Worm (Caenorhabditis elegans): ENCODE results near the gene lin-32.

lin-32 gene

DNA sequence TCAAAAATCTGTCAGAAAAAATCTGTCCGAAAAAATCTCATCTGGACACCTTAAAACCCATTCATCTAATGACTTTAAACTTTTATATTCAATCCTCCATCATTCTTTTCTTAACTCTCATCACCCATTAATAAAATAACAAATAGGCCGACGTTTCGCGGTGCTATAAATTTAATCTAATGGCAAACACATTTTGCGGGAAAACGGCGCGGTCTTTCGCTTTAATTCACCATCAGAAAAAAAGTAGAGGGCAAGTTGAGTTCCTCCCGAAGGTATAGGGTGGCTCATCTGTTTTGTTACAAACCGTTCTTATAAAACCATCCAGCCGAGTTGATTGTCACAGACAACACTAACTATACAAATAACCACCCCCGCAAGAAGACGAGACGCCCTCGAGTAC lies 39.2 kb downstream of the lin-32 start:
- TF ChIP-seq mml-1 (tag; optimal IDR thresholded peaks at IDR 0.05), result no peak
- TF ChIP-seq elt-2 (tag; optimal IDR thresholded peaks at IDR 0.05), result no peak
- no peak for TF ChIP-seq elt-3 (tag; optimal IDR thresholded peaks at IDR 0.05)
- no peak for TF ChIP-seq nhr-237 (tag; optimal IDR thresholded peaks at IDR 0.05)
- no peak for TF ChIP-seq ama-1 (optimal IDR thresholded peaks at IDR 0.05)
- TF ChIP-seq nfya-1 (tag; optimal IDR thresholded peaks at IDR 0.05; ENCODE audit: insufficient read depth), result no peak
- TF ChIP-seq R02D3.7 (tag; optimal IDR thresholded peaks at IDR 0.05), result no peak
- no peak for TF ChIP-seq nhr-77 (tag; optimal IDR thresholded peaks at IDR 0.05)
- no peak for TF ChIP-seq ceh-28 (tag; optimal IDR thresholded peaks at IDR 0.05)
- no peak for TF ChIP-seq mdl-1 (tag; optimal IDR thresholded peaks at IDR 0.05)
- no peak for TF ChIP-seq eor-1 (tag; optimal IDR thresholded peaks at IDR 0.05)

DNA sequence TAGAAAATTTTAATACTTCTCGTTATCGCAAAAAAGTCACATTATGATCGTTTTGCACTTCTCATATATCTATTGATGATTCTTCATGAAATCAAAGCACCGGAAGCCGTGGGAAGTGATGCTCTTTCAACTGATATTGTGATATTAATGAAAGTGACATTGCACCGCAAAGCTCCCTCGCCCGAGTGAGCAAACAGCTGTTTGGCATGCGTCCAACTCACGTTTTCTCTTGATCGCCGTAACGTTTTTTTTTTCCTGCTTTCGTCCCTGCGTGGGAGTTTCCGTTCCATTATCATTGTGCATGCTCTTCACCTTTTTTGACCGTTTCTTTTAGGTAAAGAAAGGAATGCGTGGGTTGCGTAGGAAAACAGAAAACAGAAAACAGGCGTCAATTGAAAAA lies 41.0 kb downstream of the lin-32 start:
- TF ChIP-seq hmg-11 (tag; optimal IDR thresholded peaks at IDR 0.05) (no peak), ztf-4 (tag; optimal IDR thresholded peaks at IDR 0.05) (no peak), nhr-25 (tag; optimal IDR thresholded peaks at IDR 0.05) (no peak), R02D3.7 (tag; optimal IDR thresholded peaks at IDR 0.05) (no peak), lin-15B (tag; optimal IDR thresholded peaks at IDR 0.05) (no peak), nhr-11 (tag; optimal IDR thresholded peaks at IDR 0.05) (no peak), elt-2 (tag; optimal IDR thresholded peaks at IDR 0.05) (no peak), mdl-1 (tag; optimal IDR thresholded peaks at IDR 0.05) (no peak), fkh-10 (GFP tag; optimal IDR thresholded peaks at IDR 0.05) (no peak), aly-2 (tag; optimal IDR thresholded peaks at IDR 0.05) (no peak), ceh-16 (tag; optimal IDR thresholded peaks at IDR 0.05) (no peak), skn-1 (tag; optimal IDR thresholded peaks at IDR 0.05) (no peak), ceh-82 (tag; optimal IDR thresholded peaks at IDR 0.05) (no peak)

DNA sequence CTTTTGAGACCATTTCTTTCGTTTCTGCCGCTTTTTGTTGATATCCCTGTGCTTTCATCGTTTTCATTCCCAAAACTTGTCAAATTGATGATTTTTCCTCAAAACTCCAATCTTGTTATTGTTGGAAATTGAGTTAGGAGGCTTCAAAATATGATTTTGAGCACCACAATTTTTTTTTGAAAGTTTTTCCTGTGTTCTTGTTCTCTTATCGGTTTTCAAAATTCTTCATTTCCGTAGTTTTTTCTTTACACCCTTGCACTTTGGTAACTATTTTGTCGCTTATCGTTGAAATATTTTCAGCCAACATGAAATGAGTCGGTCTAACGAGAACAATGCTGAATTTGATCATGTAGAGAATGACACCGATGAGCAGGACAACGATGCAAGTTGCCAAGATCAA lies 49.3 kb downstream of the lin-32 start, which contains the start of gene F48B9.1:
F48B9.1 (plus strand) TSS at position 301 of the 400 bp plus-strand sequence.
- no peak for TF ChIP-seq mdl-1 (tag; optimal IDR thresholded peaks at IDR 0.05)

Measured in whole organism, L3 larva.